Worm (Caenorhabditis elegans) whole organism, L2 larva: ENCODE data around the gene F14F7.7.

Experiments
- C34F6.9 ChIP-seq: fragments of 150-350 bp; optimal IDR thresholded peaks from 2 replicates; lab custom pipeline; 2014; ENCODE audit warnings: missing biosample characterization, missing genetic modification characterization
- F13H6.1 ChIP-seq: sonication (generic microtip); optimal IDR thresholded peaks from 2 replicates; lab custom pipeline; 2016; ENCODE audit warnings: missing genetic modification characterization, missing compliant biosample characterization
- R02D3.7 ChIP-seq: fragments of 150-350 bp; optimal IDR thresholded peaks from 2 replicates; lab custom pipeline; 2014; ENCODE audit warnings: missing biosample characterization, missing genetic modification characterization
- Y55F3AM.14 ChIP-seq: fragments of 200-800 bp; sonication (Bioruptor generic); optimal IDR thresholded peaks from 2 replicates; lab custom pipeline; 2018; ENCODE audit warnings: mild to moderate bottlenecking, missing genetic modification characterization, missing compliant biosample characterization
- ZK546.5 ChIP-seq: sonication (generic microtip); optimal IDR thresholded peaks from 2 replicates; lab custom pipeline; 2017; ENCODE audit warnings: missing biosample characterization, missing genetic modification characterization
- alr-1 ChIP-seq: fragments of 150-350 bp; optimal IDR thresholded peaks from 2 replicates; lab custom pipeline; 2014; ENCODE audit warnings: missing biosample characterization, missing genetic modification characterization
- aly-2 ChIP-seq: fragments of 150-350 bp; optimal IDR thresholded peaks from 2 replicates; lab custom pipeline; 2014; ENCODE audit warnings: missing biosample characterization, missing genetic modification characterization
- ama-1 ChIP-seq: fragments of 150-350 bp; optimal IDR thresholded peaks from 2 replicates; lab custom pipeline; 2018; ENCODE audit warnings: inconsistent platforms
- blmp-1 ChIP-seq: sonication (generic microtip); optimal IDR thresholded peaks from 2 replicates; lab custom pipeline; 2017; ENCODE audit warnings: missing genetic modification characterization, mild to moderate bottlenecking, missing compliant biosample characterization, antibody characterized with exemption, moderate library complexity; ENCODE audit not compliant: insufficient read depth
- ceh-16 ChIP-seq: fragments of 150-350 bp; optimal IDR thresholded peaks from 2 replicates; lab custom pipeline; 2014; ENCODE audit warnings: missing biosample characterization, missing genetic modification characterization
- ceh-82 ChIP-seq: fragments of 150-350 bp; optimal IDR thresholded peaks from 2 replicates; lab custom pipeline; 2014; ENCODE audit warnings: missing biosample characterization, missing genetic modification characterization
- crh-2 ChIP-seq: sonication (generic microtip); optimal IDR thresholded peaks from 2 replicates; lab custom pipeline; 2017; ENCODE audit warnings: missing biosample characterization, missing genetic modification characterization
- dmd-4 ChIP-seq: sonication (generic microtip); optimal IDR thresholded peaks from 2 replicates; lab custom pipeline; 2017; ENCODE audit warnings: missing biosample characterization, missing genetic modification characterization
- egl-27 ChIP-seq: sonication (generic microtip); optimal IDR thresholded peaks from 3 replicates; lab custom pipeline; 2017; ENCODE audit warnings: missing biosample characterization, missing genetic modification reagents, missing genetic modification characterization
- elt-1 ChIP-seq: fragments of 150-350 bp; optimal IDR thresholded peaks from 2 replicates; lab custom pipeline; 2014; ENCODE audit warnings: missing biosample characterization, missing genetic modification characterization
- elt-3 ChIP-seq: sonication (generic microtip); optimal IDR thresholded peaks from 2 replicates; lab custom pipeline; 2017; ENCODE audit warnings: missing biosample characterization, missing genetic modification characterization
- fos-1 ChIP-seq: fragments of 150-350 bp; optimal IDR thresholded peaks from 2 replicates; lab custom pipeline; 2014; ENCODE audit warnings: missing biosample characterization, missing genetic modification characterization
- gmeb-1 ChIP-seq: fragments of 150-350 bp; optimal IDR thresholded peaks from 2 replicates; lab custom pipeline; 2014; ENCODE audit warnings: missing biosample characterization, missing genetic modification characterization
- lin-11 ChIP-seq: fragments of 150-350 bp; sonication (generic microtip); optimal IDR thresholded peaks from 2 replicates; lab custom pipeline; 2014; ENCODE audit warnings: missing biosample characterization, missing genetic modification characterization, inconsistent platforms, mixed read lengths
- lin-13 ChIP-seq: fragments of 150-350 bp; optimal IDR thresholded peaks from 2 replicates; lab custom pipeline; 2014; ENCODE audit warnings: missing biosample characterization, missing genetic modification reagents, missing genetic modification characterization
- lin-39 ChIP-seq: fragments of 150-350 bp; optimal IDR thresholded peaks from 2 replicates; lab custom pipeline; 2014; ENCODE audit warnings: missing biosample characterization, missing genetic modification reagents, missing genetic modification characterization
- lsy-2 ChIP-seq, 2 experiments: fragments of 150-350 bp in 1 of 2; sonication (generic microtip) in 1 of 2; optimal IDR thresholded peaks; 2 replicates each; lab custom pipeline; 2014 to 2017; ENCODE audit warnings: missing biosample characterization in 2 of 2, missing genetic modification characterization in 2 of 2
- mab-5 ChIP-seq: fragments of 150-350 bp; optimal IDR thresholded peaks from 2 replicates; lab custom pipeline; 2014; ENCODE audit warnings: missing biosample characterization, missing genetic modification characterization
- mbf-1 ChIP-seq: sonication (generic microtip); optimal IDR thresholded peaks from 2 replicates; lab custom pipeline; 2017; ENCODE audit warnings: missing biosample characterization, missing genetic modification characterization
- mdl-1 ChIP-seq, 2 experiments: fragments of 150-350 bp in 1 of 2; sonication (generic microtip) in 1 of 2; optimal IDR thresholded peaks; 2 replicates each; lab custom pipeline; 2017; ENCODE audit warnings: missing biosample characterization in 2 of 2, missing genetic modification characterization in 2 of 2
- nhr-10 ChIP-seq: sonication (generic microtip); optimal IDR thresholded peaks from 2 replicates; lab custom pipeline; 2017; ENCODE audit warnings: missing biosample characterization, missing genetic modification characterization
- nhr-11 ChIP-seq: fragments of 150-350 bp; optimal IDR thresholded peaks from 2 replicates; lab custom pipeline; 2014; ENCODE audit warnings: missing biosample characterization, missing genetic modification characterization
- nhr-12 ChIP-seq: fragments of 150-350 bp; optimal IDR thresholded peaks from 2 replicates; lab custom pipeline; 2014; ENCODE audit warnings: missing biosample characterization, missing genetic modification characterization
- nhr-129 ChIP-seq: fragments of 150-350 bp; optimal IDR thresholded peaks from 2 replicates; lab custom pipeline; 2014; ENCODE audit warnings: missing biosample characterization, missing genetic modification characterization
- nhr-21 ChIP-seq: fragments of 150-350 bp; optimal IDR thresholded peaks from 2 replicates; lab custom pipeline; 2014; ENCODE audit warnings: missing biosample characterization, missing genetic modification characterization
- nhr-23 ChIP-seq: fragments of 150-350 bp; optimal IDR thresholded peaks from 2 replicates; lab custom pipeline; 2014; ENCODE audit warnings: missing biosample characterization, missing genetic modification reagents, missing genetic modification characterization
- nhr-237 ChIP-seq: fragments of 150-350 bp; optimal IDR thresholded peaks from 2 replicates; lab custom pipeline; 2014; ENCODE audit warnings: missing biosample characterization, missing genetic modification characterization
- nhr-25 ChIP-seq: fragments of 150-350 bp; sonication (generic microtip); optimal IDR thresholded peaks from 3 replicates; lab custom pipeline; 2014; ENCODE audit warnings: missing biosample characterization, missing genetic modification characterization
- nhr-6 ChIP-seq: fragments of 150-350 bp; optimal IDR thresholded peaks from 2 replicates; lab custom pipeline; 2014; ENCODE audit warnings: missing biosample characterization, missing genetic modification characterization
- nhr-77 ChIP-seq: fragments of 150-350 bp; optimal IDR thresholded peaks from 2 replicates; lab custom pipeline; 2014; ENCODE audit warnings: missing biosample characterization, missing genetic modification characterization
- peb-1 ChIP-seq: fragments of 150-350 bp; optimal IDR thresholded peaks from 2 replicates; lab custom pipeline; 2014; ENCODE audit warnings: missing biosample characterization, missing genetic modification characterization
- sem-4 ChIP-seq: fragments of 150-350 bp; optimal IDR thresholded peaks from 2 replicates; lab custom pipeline; 2014; ENCODE audit warnings: missing biosample characterization, missing genetic modification reagents, missing genetic modification characterization
- skn-1 ChIP-seq: sonication (generic microtip); optimal IDR thresholded peaks from 2 replicates; lab custom pipeline; 2017; ENCODE audit warnings: missing biosample characterization, missing genetic modification characterization
- sma-3 ChIP-seq: sonication (generic microtip); optimal IDR thresholded peaks from 2 replicates; lab custom pipeline; 2016; ENCODE audit warnings: missing genetic modification reagents, missing genetic modification characterization, missing compliant biosample characterization
- sma-9 ChIP-seq, 2 experiments: fragments of 150-350 bp in 1 of 2; sonication (generic microtip) in 1 of 2; optimal IDR thresholded peaks; 2 replicates each; lab custom pipeline; 2014 to 2016; ENCODE audit warnings: missing genetic modification characterization in 2 of 2, mild to moderate bottlenecking in 1 of 2, missing biosample characterization in 1 of 2, missing compliant biosample characterization in 1 of 2, missing genetic modification reagents in 1 of 2, moderate library complexity in 1 of 2
- snpc-4 ChIP-seq: fragments of 150-350 bp; optimal IDR thresholded peaks from 2 replicates; lab custom pipeline; 2014; ENCODE audit warnings: missing biosample characterization, missing genetic modification characterization
- unc-39 ChIP-seq: fragments of 150-350 bp; optimal IDR thresholded peaks from 2 replicates; lab custom pipeline; 2014; ENCODE audit warnings: missing biosample characterization, missing genetic modification characterization
- unc-55 ChIP-seq: fragments of 150-350 bp; sonication (generic microtip); optimal IDR thresholded peaks from 3 replicates; lab custom pipeline; 2014; ENCODE audit warnings: missing biosample characterization, missing genetic modification reagents, missing genetic modification characterization
- unc-62 ChIP-seq: fragments of 150-350 bp; optimal IDR thresholded peaks from 2 replicates; lab custom pipeline; 2014; ENCODE audit warnings: missing biosample characterization, missing genetic modification reagents, missing genetic modification characterization
- zag-1 ChIP-seq: fragments of 150-350 bp; optimal IDR thresholded peaks from 2 replicates; lab custom pipeline; 2014; ENCODE audit warnings: missing biosample characterization, missing genetic modification characterization
- ztf-1 ChIP-seq: fragments of 200-800 bp; sonication (Bioruptor generic); conservative IDR thresholded peaks from 2 replicates; pipeline ENCODE4 v1.3.6; 2022; ENCODE audit warnings: missing genetic modification characterization, missing compliant biosample characterization
- ztf-11 ChIP-seq: sonication (generic microtip); optimal IDR thresholded peaks from 2 replicates; lab custom pipeline; 2017; ENCODE audit warnings: missing biosample characterization, missing genetic modification characterization
- ztf-4 ChIP-seq: fragments of 150-350 bp; optimal IDR thresholded peaks from 2 replicates; lab custom pipeline; 2014; ENCODE audit warnings: missing biosample characterization, missing genetic modification characterization

Gene F14F7.7

DNA sequence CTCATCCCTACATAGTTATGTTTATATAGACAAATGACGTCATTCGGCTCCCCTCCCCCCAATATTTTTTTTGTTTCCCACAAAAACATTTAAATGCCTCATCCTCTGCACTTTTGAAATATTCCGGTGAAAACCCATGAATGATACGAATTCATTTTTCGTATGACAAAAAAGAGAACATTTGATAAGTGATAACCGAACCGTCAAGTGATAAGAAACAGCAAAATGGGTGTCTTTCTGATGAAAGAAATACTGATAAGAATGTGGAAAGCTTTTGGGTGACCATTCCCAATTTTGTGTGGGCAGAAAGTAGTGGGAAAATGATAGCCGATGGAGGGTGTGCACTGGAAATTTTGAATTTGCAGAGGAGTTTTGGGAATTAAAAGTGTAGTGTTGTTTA lies 28.6 kb downstream of the F14F7.7 start (continued):
- TF ChIP-seq dmd-4 (tag; lab: Kevin White, UChicago) (no peak), nhr-129 (tag; lab: Kevin White, UChicago) (no peak), mdl-1 (tag; optimal IDR thresholded peaks at IDR 0.05; lab: Kevin White, UChicago) (no peak), peb-1 (tag; lab: Kevin White, UChicago) (no peak), crh-2 (tag; lab: Kevin White, UChicago) (peak; percentile 54), snpc-4 (no peak)

DNA sequence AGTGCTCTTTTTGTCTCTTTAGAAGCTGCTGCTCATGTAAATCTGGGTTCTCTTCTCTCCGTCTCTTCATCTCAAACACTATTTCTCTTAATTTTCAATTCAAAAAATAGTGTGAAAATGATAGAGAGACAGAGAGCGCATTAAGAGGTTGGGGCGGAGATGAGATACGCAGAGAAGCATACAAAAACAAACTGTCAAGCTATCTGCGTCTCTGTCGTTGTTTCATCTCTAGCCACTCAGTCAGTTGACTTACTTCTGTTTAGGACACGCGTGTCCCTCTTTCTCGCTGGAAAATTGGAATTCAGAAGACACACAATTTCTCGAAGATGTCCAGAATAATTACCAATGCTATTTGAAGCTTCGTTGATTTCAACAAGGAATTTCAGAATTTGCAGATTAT lies 30.4 kb downstream of the F14F7.7 start:
- TF ChIP-seq ceh-82 (tag; lab: Kevin White, UChicago) (peak; percentile 35), nhr-21 (peak; percentile 91), fos-1 (peak; percentile 87), ztf-11 (peak; percentile 3), ama-1 (peak; percentile 98), lsy-2 (tag; optimal IDR thresholded peaks at IDR 0.05; lab: Kevin White, UChicago) (peak; percentile 88 to 96), mbf-1 (tag; lab: Kevin White, UChicago) (no peak), egl-27 (tag; lab: Kevin White, UChicago) (peak; percentile 96), nhr-129 (tag; lab: Kevin White, UChicago) (peak; percentile 97), snpc-4 (peak; percentile 81), ZK546.5 (tag; lab: Kevin White, UChicago) (peak; percentile 47), lin-13 (GFP tag; lab: Kevin White, UChicago) (peak; percentile 92), zag-1 (tag; lab: Kevin White, UChicago) (peak; percentile 91), sma-3 (GFP tag; lab: Kevin White, UChicago) (peak; percentile 79), blmp-1 (tag; lab: Kevin White, UChicago) (peak; percentile 64), nhr-237 (tag; lab: Kevin White, UChicago) (peak; percentile 54), Y55F3AM.14 (no peak), C34F6.9 (tag; lab: Kevin White, UChicago) (peak; percentile 99), nhr-12 (tag; lab: Kevin White, UChicago) (no peak), nhr-11 (tag; lab: Kevin White, UChicago) (no peak), unc-62 (GFP tag; lab: Kevin White, UChicago) (peak; percentile 76), aly-2 (tag; lab: Kevin White, UChicago) (no peak), sem-4 (tag; lab: Kevin White, UChicago) (peak; percentile 99), F13H6.1 (tag; lab: Kevin White, UChicago) (peak; percentile 96), unc-39 (tag; lab: Kevin White, UChicago) (no peak), ztf-1 (GFP tag; lab: Robert Waterston, UW) (no peak), mdl-1 (tag; optimal IDR thresholded peaks at IDR 0.05; lab: Kevin White, UChicago) (peak; percentile 80 to 88), mab-5 (tag; lab: Kevin White, UChicago) (peak; percentile 95), elt-1 (tag; lab: Kevin White, UChicago) (no peak), dmd-4 (tag; lab: Kevin White, UChicago) (no peak), elt-3 (tag; lab: Kevin White, UChicago) (no peak), lin-39 (tag; lab: Kevin White, UChicago) (no peak), nhr-23 (tag; lab: Kevin White, UChicago) (no peak), peb-1 (tag; lab: Kevin White, UChicago) (no peak), alr-1 (tag; lab: Kevin White, UChicago) (peak; percentile 30), nhr-25 (tag; lab: Kevin White, UChicago) (peak; percentile 97), crh-2 (tag; lab: Kevin White, UChicago) (peak; percentile 98), gmeb-1 (tag; lab: Kevin White, UChicago) (peak; percentile 83), nhr-77 (tag; lab: Kevin White, UChicago) (peak; percentile 19), sma-9 (GFP tag; optimal IDR thresholded peaks at IDR 0.05; lab: Kevin White, UChicago) (peak; percentile 99), sma-9 (tag; optimal IDR thresholded peaks at IDR 0.05; lab: Kevin White, UChicago) (peak; percentile 57), ceh-16 (tag; lab: Kevin White, UChicago) (peak; percentile 55), skn-1 (tag; lab: Kevin White, UChicago) (peak; percentile 13), nhr-6 (peak; percentile 98), ztf-4 (tag; lab: Kevin White, UChicago) (peak; percentile 96), R02D3.7 (tag; lab: Kevin White, UChicago) (peak; percentile 40), lin-11 (peak; percentile 68), nhr-10 (peak; percentile 57), unc-55 (peak; percentile 96)
